Worm (Caenorhabditis elegans) whole organism, early embryonic: ENCODE data around the gene prp-8.

Experiments used
- F13C5.2 ChIP-seq: sonication (generic microtip); optimal IDR thresholded peaks from 2 replicates; lab custom pipeline; 2017; ENCODE audit warnings: mild to moderate bottlenecking, missing genetic modification characterization, inconsistent platforms, missing compliant biosample characterization
- aly-1 ChIP-seq: sonication (generic microtip); optimal IDR thresholded peaks from 2 replicates; lab custom pipeline; 2016; ENCODE audit warnings: missing genetic modification characterization, missing compliant biosample characterization
- ama-1 ChIP-seq: fragments of 150-350 bp; optimal IDR thresholded peaks from 2 replicates; lab custom pipeline; 2014
- ceh-13 ChIP-seq: fragments of 200-800 bp; sonication (Bioruptor generic); optimal IDR thresholded peaks from 2 replicates; lab custom pipeline; 2018; ENCODE audit warnings: mild to moderate bottlenecking, missing genetic modification characterization, missing compliant biosample characterization
- ets-7 ChIP-seq: sonication (generic microtip); optimal IDR thresholded peaks from 2 replicates; lab custom pipeline; 2016; ENCODE audit warnings: missing genotype, missing genetic modification characterization, missing compliant biosample characterization
- flt-1 ChIP-seq: fragments of 200-800 bp; sonication (Bioruptor generic); IDR thresholded peaks from 2 replicates; pipeline ENCODE4 v1.3.6; 2022; ENCODE audit warnings: missing genetic modification characterization, missing compliant biosample characterization
- hmbx-1 ChIP-seq: sonication (generic microtip); optimal IDR thresholded peaks from 2 replicates; lab custom pipeline; 2016; ENCODE audit warnings: mild to moderate bottlenecking, missing genetic modification characterization, missing compliant biosample characterization
- hmg-4 ChIP-seq: fragments of 200-800 bp; sonication (Bioruptor generic); optimal IDR thresholded peaks from 2 replicates; lab custom pipeline; 2018; ENCODE audit warnings: mild to moderate bottlenecking, missing genetic modification characterization, missing compliant biosample characterization
- hnd-1 ChIP-seq: sonication (generic microtip); optimal IDR thresholded peaks from 2 replicates; lab custom pipeline; 2016; ENCODE audit warnings: missing genetic modification characterization, missing compliant biosample characterization
- pes-1 ChIP-seq: fragments of 200-800 bp; sonication (Bioruptor generic); IDR thresholded peaks from 2 replicates; pipeline ENCODE4 v1.3.6; 2022; ENCODE audit warnings: missing genetic modification reagents, missing genetic modification characterization, missing compliant biosample characterization
- scrt-1 ChIP-seq: fragments of 200-800 bp; sonication (Bioruptor generic); IDR thresholded peaks from 2 replicates; pipeline ENCODE4 v1.3.6; 2022; ENCODE audit warnings: missing genetic modification characterization, missing compliant biosample characterization
- sea-1 ChIP-seq: fragments of 200-800 bp; sonication (Bioruptor generic); conservative IDR thresholded peaks from 2 replicates; pipeline ENCODE4 v1.3.6; 2022; ENCODE audit warnings: missing genetic modification characterization, missing compliant biosample characterization
- tbx-11 ChIP-seq: fragments of 200-800 bp; sonication (Bioruptor generic); IDR thresholded peaks from 2 replicates; pipeline ENCODE4 v1.3.6; 2022; ENCODE audit warnings: missing genetic modification characterization, missing compliant biosample characterization
- tbx-37 ChIP-seq: fragments of 200-800 bp; sonication (Bioruptor generic); conservative IDR thresholded peaks from 2 replicates; pipeline ENCODE4 v1.3.6; 2022; ENCODE audit warnings: missing genetic modification reagents, missing genetic modification characterization, missing compliant biosample characterization

DNA sequence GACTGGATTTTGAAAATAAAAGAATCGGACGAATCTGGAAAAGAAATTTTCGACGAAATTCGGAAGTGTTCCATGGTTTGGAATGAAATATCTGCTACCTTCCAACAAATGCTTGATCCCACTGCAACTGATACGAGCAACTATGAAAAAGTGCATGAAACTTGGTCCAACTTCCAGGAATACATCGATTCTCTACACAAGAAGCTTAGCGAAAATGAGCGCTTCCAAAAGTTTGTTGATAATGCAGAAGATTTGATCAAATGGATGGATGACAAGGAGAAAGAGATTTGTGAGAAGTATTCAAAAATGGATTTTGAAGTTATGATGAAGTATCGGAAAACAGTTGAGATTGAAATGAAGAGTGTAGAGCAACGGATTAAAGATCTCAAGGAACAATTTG, 18.4 kb downstream of the prp-8 start:
- TF ChIP-seq hmg-4 = no peak
- TF ChIP-seq hmbx-1 (tag; lab: Kevin White, UChicago) = no peak
- no peak for TF ChIP-seq scrt-1 (GFP tag; lab: Robert Waterston, UW)
- no peak for TF ChIP-seq flt-1 (GFP tag; lab: Robert Waterston, UW)
- no peak for TF ChIP-seq ama-1
- TF ChIP-seq hnd-1 (tag; lab: Kevin White, UChicago) = no peak
- TF ChIP-seq pes-1 (GFP tag; lab: Robert Waterston, UW) = no peak
- TF ChIP-seq tbx-37 = no peak
- no peak for TF ChIP-seq tbx-11 (GFP tag; lab: Robert Waterston, UW)
- no peak for TF ChIP-seq sea-1 (GFP tag; lab: Robert Waterston, UW)
- TF ChIP-seq F13C5.2 = no peak
- TF ChIP-seq ets-7 (tag; lab: Kevin White, UChicago) = no peak
- no peak for TF ChIP-seq aly-1 (tag; lab: Kevin White, UChicago)
- TF ChIP-seq ceh-13 (GFP tag; lab: Kevin White, UChicago) = no peak
